Fruit fly (Drosophila melanogaster): Measurements from ENCODE around the gene CG18179.

dm6 chr3L:9615443-9616141 is 23.5 kb upstream of the CG18179 start:
- TF ChIP-seq CTCF (optimal IDR thresholded peaks at IDR 0.05): no peak
- no peak for TF ChIP-seq CG8478 (optimal IDR thresholded peaks at IDR 0.05)

Data from S2 (cell line).